Worm (Caenorhabditis elegans): ENCODE results near the gene Y71H10B.1.
A peak's percentile ranks its signal among the peaks of the same experiment; 100 is the strongest.

Y71H10B.1 gene

ce11 chrX:2852388-2852908 is 12.4 kb upstream of the Y71H10B.1 start, which contains the start of gene kin-29 (continued):
- TF ChIP-seq ceh-19 (GFP tag; optimal IDR thresholded peaks at IDR 0.05) (peak; percentile 80), fax-1 (tag; optimal IDR thresholded peaks at IDR 0.05) (peak; percentile 68), pag-3 (tag; optimal IDR thresholded peaks at IDR 0.05; ENCODE audit: borderline replicate concordance) (peak; percentile 69), pha-4 (tag; optimal IDR thresholded peaks at IDR 0.05) (no peak), ceh-9 (tag; optimal IDR thresholded peaks at IDR 0.05) (no peak), elt-4 (tag; optimal IDR thresholded peaks at IDR 0.05) (no peak), K09A11.1 (tag; optimal IDR thresholded peaks at IDR 0.05; ENCODE audit: insufficient read depth) (no peak), lim-6 (tag; optimal IDR thresholded peaks at IDR 0.05) (peak; percentile 45), ceh-45 (GFP tag; IDR thresholded peaks at IDR 0.05) (no peak), che-1 (tag; optimal IDR thresholded peaks at IDR 0.05) (peak; percentile 44), unc-3 (GFP tag; conservative IDR thresholded peaks at IDR 0.05) (no peak), unc-3 (tag; optimal IDR thresholded peaks at IDR 0.05) (peak; percentile 53), K02D7.2 (tag; optimal IDR thresholded peaks at IDR 0.05) (no peak), ceh-18 (tag; optimal IDR thresholded peaks at IDR 0.05) (peak; percentile 98), T23F11.4 (GFP tag; optimal IDR thresholded peaks at IDR 0.05) (peak; percentile 22), Y22D7AL.16 (tag; optimal IDR thresholded peaks at IDR 0.05) (no peak), rnt-1 (tag; optimal IDR thresholded peaks at IDR 0.05) (peak; percentile 91)

DNA sequence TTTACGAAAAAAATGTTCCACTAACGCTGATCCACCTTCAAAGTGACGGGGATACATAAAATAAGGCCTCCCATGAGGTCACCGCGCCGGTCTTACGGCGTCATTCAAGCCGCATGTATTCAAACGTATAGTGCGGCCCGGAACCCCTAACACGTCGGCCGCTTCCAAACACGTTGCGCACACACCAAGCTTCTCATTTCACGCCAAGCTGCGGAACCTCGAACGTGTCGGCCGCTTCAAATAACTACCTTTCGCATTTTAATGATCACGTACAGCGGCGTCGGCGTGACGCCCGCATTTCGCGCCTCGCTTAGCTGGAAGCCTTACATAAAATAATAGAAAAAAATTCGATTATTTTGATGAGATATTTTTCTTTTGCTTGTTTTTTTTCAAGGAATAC is 3.4 kb upstream of the Y71H10B.1 start:
- TF ChIP-seq ahr-1 (tag; optimal IDR thresholded peaks at IDR 0.05): no peak
- no peak for TF ChIP-seq pha-4 (tag; optimal IDR thresholded peaks at IDR 0.05)
- no peak for TF ChIP-seq pros-1 (tag; optimal IDR thresholded peaks at IDR 0.05)
- no peak for TF ChIP-seq pag-3 (tag; optimal IDR thresholded peaks at IDR 0.05; ENCODE audit: borderline replicate concordance)
- no peak for TF ChIP-seq ceh-30 (tag; optimal IDR thresholded peaks at IDR 0.05)
- no peak for TF ChIP-seq unc-42 (tag; optimal IDR thresholded peaks at IDR 0.05)
- TF ChIP-seq pqm-1 (tag; optimal IDR thresholded peaks at IDR 0.05): no peak
- no peak for TF ChIP-seq tbx-7 (tag; optimal IDR thresholded peaks at IDR 0.05)
- TF ChIP-seq C38D4.7 (GFP tag; optimal IDR thresholded peaks at IDR 0.05): no peak
- no peak for TF ChIP-seq syd-9 (tag; optimal IDR thresholded peaks at IDR 0.05)
- TF ChIP-seq ceh-45 (GFP tag; IDR thresholded peaks at IDR 0.05): no peak
- no peak for TF ChIP-seq ceh-18 (tag; optimal IDR thresholded peaks at IDR 0.05)
- no peak for TF ChIP-seq pha-2 (tag; optimal IDR thresholded peaks at IDR 0.05)
- TF ChIP-seq C08G9.2 (tag; optimal IDR thresholded peaks at IDR 0.05): no peak
- TF ChIP-seq odd-2 (tag; optimal IDR thresholded peaks at IDR 0.05): no peak
- no peak for TF ChIP-seq F13H6.1 (tag; optimal IDR thresholded peaks at IDR 0.05)
- no peak for TF ChIP-seq K09A11.1 (tag; optimal IDR thresholded peaks at IDR 0.05; ENCODE audit: insufficient read depth)

DNA sequence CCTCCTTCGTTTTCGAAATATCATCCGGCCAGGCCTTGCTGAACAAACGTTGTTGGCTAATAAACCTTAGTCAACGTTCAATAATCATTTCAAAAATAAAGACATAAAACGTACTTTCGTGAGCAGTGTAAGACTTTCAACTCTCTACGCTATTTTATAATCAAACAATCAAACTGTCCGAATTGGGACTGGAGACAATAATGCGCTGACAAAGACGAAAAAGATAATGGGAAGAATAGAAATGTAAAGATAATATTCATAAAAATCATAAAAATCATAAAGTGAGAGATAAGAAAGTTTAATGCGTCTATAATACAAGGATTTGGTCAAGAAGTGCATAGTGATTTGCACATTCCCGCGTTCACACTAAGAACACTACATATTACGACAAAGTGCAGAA is 1.7 kb upstream of the Y71H10B.1 start:
- peak; percentile 35 for TF ChIP-seq elt-2 (tag; optimal IDR thresholded peaks at IDR 0.05)
- no peak for TF ChIP-seq ets-4 (tag; optimal IDR thresholded peaks at IDR 0.05)

ce11 chrX:2838619-2839018 is 1.5 kb downstream of the Y71H10B.1 start:
- TF ChIP-seq hlh-30 (tag; optimal IDR thresholded peaks at IDR 0.05; ENCODE audit: insufficient read depth) (no peak), ceh-22 (tag; optimal IDR thresholded peaks at IDR 0.05) (no peak), unc-86 (tag; optimal IDR thresholded peaks at IDR 0.05) (no peak), gmeb-2 (tag; optimal IDR thresholded peaks at IDR 0.05) (no peak)

DNA sequence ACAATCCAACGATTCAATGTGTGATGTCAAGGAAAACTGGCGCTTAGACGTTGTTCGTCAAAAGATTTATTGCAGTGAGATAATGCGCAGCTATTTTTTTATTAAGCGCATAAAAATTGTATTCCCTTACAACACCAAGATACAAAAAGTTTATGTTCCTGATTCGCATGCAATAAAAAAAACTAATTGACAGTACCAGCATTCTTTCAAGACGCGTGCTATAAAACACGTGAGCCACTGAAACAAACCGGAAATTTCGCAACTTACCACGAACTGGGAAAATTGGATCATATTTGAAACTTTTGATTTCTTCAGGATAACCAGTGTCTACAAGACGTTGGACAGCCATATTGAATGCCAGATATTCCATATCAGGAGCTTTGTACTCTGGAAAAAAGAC is 2.6 kb downstream of the Y71H10B.1 start:
- no peak for TF ChIP-seq fax-1 (tag; optimal IDR thresholded peaks at IDR 0.05)
- no peak for TF ChIP-seq lim-6 (tag; optimal IDR thresholded peaks at IDR 0.05)
- TF ChIP-seq fkh-10 (GFP tag; optimal IDR thresholded peaks at IDR 0.05): no peak
- no peak for TF ChIP-seq tbx-7 (tag; optimal IDR thresholded peaks at IDR 0.05)
